Worm (Caenorhabditis elegans): Measurements from ENCODE around the gene ubc-7.

ubc-7 gene

DNA sequence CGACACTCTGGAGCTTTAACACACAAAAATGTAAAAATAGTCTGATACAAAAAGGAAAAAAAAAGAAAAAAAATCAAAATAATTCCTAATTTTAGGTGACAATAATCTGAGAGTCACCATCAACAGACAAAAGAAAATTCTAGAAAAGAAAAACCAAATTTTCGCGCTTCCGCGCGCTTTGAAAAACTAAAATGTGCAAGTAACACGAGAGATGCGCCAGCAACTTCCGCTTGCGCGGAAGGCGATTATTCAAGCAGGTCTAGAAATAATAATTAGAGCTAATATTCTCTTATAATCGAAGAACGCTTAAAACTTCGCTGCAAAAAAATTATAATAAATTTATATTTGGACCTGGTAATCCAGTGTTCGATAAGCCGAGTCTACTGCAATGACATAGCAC, 14.0 kb downstream of the ubc-7 start (continued):
- TF ChIP-seq nhr-27 (tag; optimal IDR thresholded peaks at IDR 0.05), result no peak
- TF ChIP-seq snpc-3.4 (tag; optimal IDR thresholded peaks at IDR 0.05), result peak; percentile 97
- TF ChIP-seq F49E8.2 (tag; optimal IDR thresholded peaks at IDR 0.05; ENCODE audit: insufficient read depth), result peak; percentile 97
- TF ChIP-seq efl-1 (GFP tag; optimal IDR thresholded peaks at IDR 0.05), result peak; percentile 99
- no peak for TF ChIP-seq fkh-3 (tag; optimal IDR thresholded peaks at IDR 0.05)
- peak; percentile 100 for TF ChIP-seq xnd-1 (tag; optimal IDR thresholded peaks at IDR 0.05)
- TF ChIP-seq snpc-1.3 (tag; optimal IDR thresholded peaks at IDR 0.05; ENCODE audit: insufficient read depth), result peak; percentile 96
- no peak for TF ChIP-seq ztf-22 (GFP tag; optimal IDR thresholded peaks at IDR 0.05)
- no peak for TF ChIP-seq cebp-1 (GFP tag; IDR thresholded peaks at IDR 0.05)
- TF ChIP-seq cebp-1 (tag; optimal IDR thresholded peaks at IDR 0.05), result peak; percentile 33
- peak; percentile 98 for TF ChIP-seq C17E4.6 (GFP tag; IDR thresholded peaks at IDR 0.05)
- TF ChIP-seq mel-28 (tag; optimal IDR thresholded peaks at IDR 0.05; ENCODE audit: borderline replicate concordance), result no peak
- no peak for TF ChIP-seq T07F8.4 (tag; optimal IDR thresholded peaks at IDR 0.05)
- no peak for TF ChIP-seq cebp-2 (GFP tag; IDR thresholded peaks at IDR 0.05)
- TF ChIP-seq Y95B8A.8 (GFP tag; IDR thresholded peaks at IDR 0.05), result peak; percentile 99
- peak; percentile 100 for TF ChIP-seq ceh-91 (GFP tag; IDR thresholded peaks at IDR 0.05)
- TF ChIP-seq ztf-18 (tag; optimal IDR thresholded peaks at IDR 0.05), result peak; percentile 99
- no peak for TF ChIP-seq zfh-2 (GFP tag; conservative IDR thresholded peaks at IDR 0.05)
- TF ChIP-seq sdz-38 (tag; optimal IDR thresholded peaks at IDR 0.05), result no peak
- TF ChIP-seq ztf-28 (GFP tag; IDR thresholded peaks at IDR 0.05), result peak; percentile 94
- TF ChIP-seq madf-3 (GFP tag; IDR thresholded peaks at IDR 0.05), result peak; percentile 97
- TF ChIP-seq nhr-90 (tag; optimal IDR thresholded peaks at IDR 0.05), result no peak
- TF ChIP-seq dpl-1 (GFP tag; optimal IDR thresholded peaks at IDR 0.05), result peak; percentile 99
- no peak for TF ChIP-seq gei-17 (GFP tag; optimal IDR thresholded peaks at IDR 0.05)
- no peak for TF ChIP-seq ama-1 (optimal IDR thresholded peaks at IDR 0.05)
- TF ChIP-seq ama-1 (GFP tag; optimal IDR thresholded peaks at IDR 0.05), result peak in 1 of 2 experiments; percentile 42
- TF ChIP-seq let-607 (tag; optimal IDR thresholded peaks at IDR 0.05), result no peak
- no peak for TF ChIP-seq nhr-80 (tag; optimal IDR thresholded peaks at IDR 0.05)
- TF ChIP-seq nfyb-1 (GFP tag; IDR thresholded peaks at IDR 0.05), result peak; percentile 87; the same call in 1 of the 2 replicates
- TF ChIP-seq ZK185.1 (tag; optimal IDR thresholded peaks at IDR 0.05; ENCODE audit: poor library complexity, severe bottlenecking), result peak; percentile 69
- no peak for TF ChIP-seq attf-5 (GFP tag; optimal IDR thresholded peaks at IDR 0.05)
- peak; percentile 72 for TF ChIP-seq repo-1 (tag; optimal IDR thresholded peaks at IDR 0.05)
- peak; percentile 98 for TF ChIP-seq dox-1 (GFP tag; IDR thresholded peaks at IDR 0.05)
- TF ChIP-seq pbrm-1 (GFP tag; IDR thresholded peaks at IDR 0.05), result peak; percentile 94
- TF ChIP-seq B0336.3 (GFP tag; IDR thresholded peaks at IDR 0.05), result peak; percentile 97
- 0 out of 2 replicates have a peak, but pooled peaks have one; percentile 45 for TF ChIP-seq Y56A3A.18 (GFP tag; IDR thresholded peaks at IDR 0.05)
- peak; percentile 91 for TF ChIP-seq attf-6 (GFP tag; IDR thresholded peaks at IDR 0.05)
- peak; percentile 93 for TF ChIP-seq lir-1 (GFP tag; conservative IDR thresholded peaks at IDR 0.05)
- TF ChIP-seq him-1 (tag; optimal IDR thresholded peaks at IDR 0.05), result peak; percentile 87
- no peak for TF ChIP-seq aptf-3 (GFP tag; IDR thresholded peaks at IDR 0.05)
- no peak for TF ChIP-seq F10E7.11 (tag; optimal IDR thresholded peaks at IDR 0.05)
- TF ChIP-seq nhr-179 (tag; optimal IDR thresholded peaks at IDR 0.05), result no peak
- no peak for TF ChIP-seq ceh-79 (tag; optimal IDR thresholded peaks at IDR 0.05)
- TF ChIP-seq aptf-2 (GFP tag; conservative IDR thresholded peaks at IDR 0.05), result peak; percentile 68; the same call in 1 of the 2 replicates
- peak; percentile 87 for TF ChIP-seq lin-26 (GFP tag; IDR thresholded peaks at IDR 0.05)
- TF ChIP-seq atf-7 (tag; optimal IDR thresholded peaks at IDR 0.05), result no peak
- peak; percentile 100 for TF ChIP-seq hsf-1 (GFP tag; IDR thresholded peaks at IDR 0.05)
- TF ChIP-seq die-1 (tag; optimal IDR thresholded peaks at IDR 0.05), result peak; percentile 16
- peak; percentile 97 for TF ChIP-seq F33H1.4 (GFP tag; IDR thresholded peaks at IDR 0.05)
